Fruit fly (Drosophila melanogaster) whole organism, embryonic: ENCODE data around the gene svp.

ENCODE experiments used
- CG17186 ChIP-seq: fragments of 200-800 bp; sonication (Bioruptor generic); optimal IDR thresholded peaks from 3 replicates; lab custom pipeline; 2017; ENCODE audit warnings: missing biosample characterization, missing genetic modification reagents, missing genetic modification characterization
- CG3726 ChIP-seq: fragments of 200-800 bp; sonication (Bioruptor generic); IDR thresholded peaks from 3 replicates; pipeline ENCODE4, ENCODE4 v1.3.6; 2022; ENCODE audit warnings: missing biosample characterization, missing genetic modification characterization
- HmgD ChIP-seq: fragments of 200-800 bp; sonication (Bioruptor generic); optimal IDR thresholded peaks from 3 replicates; lab custom pipeline; 2016; ENCODE audit warnings: missing biosample characterization, missing genetic modification characterization
- NC2β ChIP-seq: fragments of 200-800 bp; sonication (Bioruptor generic); optimal IDR thresholded peaks from 2 replicates; lab custom pipeline; 2016; ENCODE audit warnings: missing biosample characterization, missing genetic modification characterization
- gsb-n ChIP-seq: fragments of 200-800 bp; sonication (Bioruptor generic); optimal IDR thresholded peaks from 3 replicates; lab custom pipeline; 2018; ENCODE audit warnings: missing biosample characterization, mild to moderate bottlenecking, missing genetic modification characterization

- no peak for TF ChIP-seq CG3726
- TF ChIP-seq gsb-n (tag; lab: Kevin White, UChicago), result no peak
- no peak for TF ChIP-seq HmgD (GFP tag; lab: Kevin White, UChicago)
- no peak for TF ChIP-seq NC2β (GFP tag; lab: Kevin White, UChicago)
- no peak for TF ChIP-seq CG17186 (GFP tag; lab: Kevin White, UChicago)
Observed at dm6 chr3R:12269889-12270403, 11.4 kb downstream of the svp start.
